Worm (Caenorhabditis elegans): ENCODE measurements around the gene scl-17.

The scl-17 gene

ce11 chrII:1476016-1476415 is 31.0 kb downstream of the scl-17 start:
- TF ChIP-seq ceh-43 (GFP tag; optimal IDR thresholded peaks at IDR 0.05), result no peak
- TF ChIP-seq ham-2 (GFP tag; optimal IDR thresholded peaks at IDR 0.05), result no peak
- no peak for TF ChIP-seq drap-1 (GFP tag; optimal IDR thresholded peaks at IDR 0.05)
- no peak for TF ChIP-seq snpc-4 (tag; optimal IDR thresholded peaks at IDR 0.05)
- no peak for TF ChIP-seq sptf-1 (tag; optimal IDR thresholded peaks at IDR 0.05)
- no peak for TF ChIP-seq lsy-2 (tag; optimal IDR thresholded peaks at IDR 0.05)
- TF ChIP-seq hlh-1 (tag; optimal IDR thresholded peaks at IDR 0.05), result no peak
- no peak for TF ChIP-seq nhr-76 (tag; optimal IDR thresholded peaks at IDR 0.05)
- no peak for TF ChIP-seq pha-4 (tag; optimal IDR thresholded peaks at IDR 0.05)
- TF ChIP-seq elt-3 (tag; optimal IDR thresholded peaks at IDR 0.05), result no peak
- TF ChIP-seq ceh-83 (GFP tag; optimal IDR thresholded peaks at IDR 0.05), result no peak
- TF ChIP-seq ztf-11 (tag; optimal IDR thresholded peaks at IDR 0.05), result no peak
- TF ChIP-seq nhr-237 (tag; optimal IDR thresholded peaks at IDR 0.05), result no peak
- no peak for TF ChIP-seq elt-1 (tag; optimal IDR thresholded peaks at IDR 0.05; ENCODE audit: borderline replicate concordance, insufficient read depth)
- no peak for TF ChIP-seq bed-3 (GFP tag; optimal IDR thresholded peaks at IDR 0.05)
- TF ChIP-seq nhr-2 (tag; optimal IDR thresholded peaks at IDR 0.05), result no peak
- no peak for TF ChIP-seq cnd-1 (tag; optimal IDR thresholded peaks at IDR 0.05)
- no peak for TF ChIP-seq mls-2 (tag; optimal IDR thresholded peaks at IDR 0.05)
- TF ChIP-seq unc-62 (GFP tag; optimal IDR thresholded peaks at IDR 0.05), result no peak
- no peak for TF ChIP-seq nhr-28 (tag; optimal IDR thresholded peaks at IDR 0.05)

- TF ChIP-seq tbx-8 (GFP tag; optimal IDR thresholded peaks at IDR 0.05), result no peak
- no peak for TF ChIP-seq ceh-39 (tag; optimal IDR thresholded peaks at IDR 0.05)
- TF ChIP-seq nhr-76 (tag; optimal IDR thresholded peaks at IDR 0.05), result no peak
- no peak for TF ChIP-seq ces-1 (GFP tag; optimal IDR thresholded peaks at IDR 0.05)
- no peak for TF ChIP-seq unc-39 (tag; optimal IDR thresholded peaks at IDR 0.05)
- TF ChIP-seq hlh-1 (tag; optimal IDR thresholded peaks at IDR 0.05), result no peak
- no peak for TF ChIP-seq zip-8 (tag; optimal IDR thresholded peaks at IDR 0.05)
- no peak for TF ChIP-seq nhr-2 (tag; optimal IDR thresholded peaks at IDR 0.05)
- TF ChIP-seq cnd-1 (tag; optimal IDR thresholded peaks at IDR 0.05), result no peak
- TF ChIP-seq ztf-11 (tag; optimal IDR thresholded peaks at IDR 0.05), result no peak
- TF ChIP-seq mls-2 (tag; optimal IDR thresholded peaks at IDR 0.05), result no peak
- TF ChIP-seq elt-1 (tag; optimal IDR thresholded peaks at IDR 0.05; ENCODE audit: borderline replicate concordance, insufficient read depth), result no peak
- no peak for TF ChIP-seq nhr-12 (tag; optimal IDR thresholded peaks at IDR 0.05)
- no peak for TF ChIP-seq flh-1 (GFP tag; optimal IDR thresholded peaks at IDR 0.05)
- no peak for TF ChIP-seq sptf-1 (tag; optimal IDR thresholded peaks at IDR 0.05)
- no peak for TF ChIP-seq lsy-2 (tag; optimal IDR thresholded peaks at IDR 0.05)
Measured at ce11 chrII:1477295-1477694, 32.3 kb downstream of the scl-17 start.

- TF ChIP-seq drap-1 (GFP tag; optimal IDR thresholded peaks at IDR 0.05), result no peak
Measured at ce11 chrII:1477975-1478374, 33.0 kb downstream of the scl-17 start.

- TF ChIP-seq nhr-76 (tag; optimal IDR thresholded peaks at IDR 0.05) (no peak), unc-120 (tag; optimal IDR thresholded peaks at IDR 0.05; ENCODE audit: poor library complexity, severe bottlenecking) (no peak), blmp-1 (tag; optimal IDR thresholded peaks at IDR 0.05) (no peak), nhr-28 (tag; optimal IDR thresholded peaks at IDR 0.05) (no peak), hlh-1 (tag; optimal IDR thresholded peaks at IDR 0.05) (no peak), lin-32 (GFP tag; optimal IDR thresholded peaks at IDR 0.05) (no peak), ztf-11 (tag; optimal IDR thresholded peaks at IDR 0.05) (no peak), unc-39 (tag; optimal IDR thresholded peaks at IDR 0.05) (no peak), ceh-39 (tag; optimal IDR thresholded peaks at IDR 0.05) (no peak), elt-1 (tag; optimal IDR thresholded peaks at IDR 0.05; ENCODE audit: borderline replicate concordance, insufficient read depth) (no peak), pha-4 (tag; optimal IDR thresholded peaks at IDR 0.05) (no peak), flh-1 (GFP tag; optimal IDR thresholded peaks at IDR 0.05) (no peak), M03D4.4 (tag; optimal IDR thresholded peaks at IDR 0.05) (no peak), elt-3 (tag; optimal IDR thresholded peaks at IDR 0.05) (no peak), mep-1 (tag; optimal IDR thresholded peaks at IDR 0.05) (no peak), snpc-4 (tag; optimal IDR thresholded peaks at IDR 0.05) (no peak), ces-1 (GFP tag; optimal IDR thresholded peaks at IDR 0.05) (no peak), ceh-83 (GFP tag; optimal IDR thresholded peaks at IDR 0.05) (no peak), lsy-2 (tag; optimal IDR thresholded peaks at IDR 0.05) (no peak), bed-3 (GFP tag; optimal IDR thresholded peaks at IDR 0.05) (no peak)
Measured at ce11 chrII:1478522-1478921, 33.5 kb downstream of the scl-17 start.

- TF ChIP-seq drap-1 (GFP tag; optimal IDR thresholded peaks at IDR 0.05) (no peak), lin-32 (GFP tag; optimal IDR thresholded peaks at IDR 0.05) (no peak), nhr-76 (tag; optimal IDR thresholded peaks at IDR 0.05) (no peak), nhr-237 (tag; optimal IDR thresholded peaks at IDR 0.05) (no peak), mls-2 (tag; optimal IDR thresholded peaks at IDR 0.05) (no peak), nhr-12 (tag; optimal IDR thresholded peaks at IDR 0.05) (no peak), lin-13 (tag; optimal IDR thresholded peaks at IDR 0.05) (no peak), pha-4 (tag; optimal IDR thresholded peaks at IDR 0.05) (no peak), lsy-2 (tag; optimal IDR thresholded peaks at IDR 0.05) (no peak), elt-3 (tag; optimal IDR thresholded peaks at IDR 0.05) (no peak), snpc-4 (tag; optimal IDR thresholded peaks at IDR 0.05) (no peak), hlh-1 (tag; optimal IDR thresholded peaks at IDR 0.05) (no peak), ceh-39 (tag; optimal IDR thresholded peaks at IDR 0.05) (no peak), flh-1 (GFP tag; optimal IDR thresholded peaks at IDR 0.05) (no peak)
Measured at ce11 chrII:1481660-1482059, 36.6 kb downstream of the scl-17 start.

Measured in whole organism, mixed stage, embryonic.